Fruit fly (Drosophila melanogaster): ENCODE measurements around the gene CG18094.

CG18094 gene

DNA sequence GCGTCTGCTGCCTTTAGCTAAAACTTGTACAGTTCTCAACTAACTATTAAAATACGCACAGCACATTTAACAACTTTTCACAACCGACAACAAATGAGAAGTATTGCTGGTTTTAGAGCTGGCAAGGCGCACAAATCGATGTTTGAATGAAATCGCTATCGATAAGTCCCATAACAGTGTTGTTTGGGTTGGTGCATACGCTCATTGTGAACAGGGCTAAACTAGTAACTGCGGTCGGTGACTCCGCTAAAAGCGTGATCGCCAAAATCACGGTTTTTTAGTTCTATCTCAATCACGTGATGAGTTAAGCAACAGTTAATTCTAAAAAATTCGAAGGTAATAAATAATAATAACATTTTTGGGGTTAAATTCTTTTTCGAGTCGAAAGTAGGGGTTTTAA, 36.7 kb upstream of the CG18094 start, which contains the start of gene Top2 (continued):
- peak; percentile 11 for TF ChIP-seq CG16815 (GFP tag; optimal IDR thresholded peaks at IDR 0.05)
- TF ChIP-seq Asciz (GFP tag; optimal IDR thresholded peaks at IDR 0.05): no peak
- peak; percentile 72 for TF ChIP-seq CG7987 (GFP tag; optimal IDR thresholded peaks at IDR 0.05)
- no peak for TF ChIP-seq CG15696 (tag; optimal IDR thresholded peaks at IDR 0.05)
- TF ChIP-seq CG15601 (tag; optimal IDR thresholded peaks at IDR 0.05): peak; percentile 36
- peak; percentile 81 for TF ChIP-seq hbn (GFP tag; IDR thresholded peaks at IDR 0.05; ENCODE audit: partially characterized antibody)
- TF ChIP-seq dm (GFP tag; optimal IDR thresholded peaks at IDR 0.05): peak; percentile 64
- no peak for TF ChIP-seq CG1832 (GFP tag; optimal IDR thresholded peaks at IDR 0.05)
- TF ChIP-seq kah (GFP tag; optimal IDR thresholded peaks at IDR 0.05): no peak
- peak; percentile 70 for TF ChIP-seq Abd-B (GFP tag; optimal IDR thresholded peaks at IDR 0.05)
- TF ChIP-seq sug (tag; optimal IDR thresholded peaks at IDR 0.05): peak; percentile 38
- no peak for TF ChIP-seq CG8944 (GFP tag; optimal IDR thresholded peaks at IDR 0.05)
- TF ChIP-seq CG13775 (GFP tag; optimal IDR thresholded peaks at IDR 0.05): no peak
- peak; percentile 19; the same call in 1 of the 2 replicates for TF ChIP-seq Adf1 (GFP tag; IDR thresholded peaks at IDR 0.05)
- no peak for TF ChIP-seq CG11695 (GFP tag; IDR thresholded peaks at IDR 0.05)
- TF ChIP-seq wor (GFP tag; IDR thresholded peaks at IDR 0.05): no peak
- TF ChIP-seq CG2120 (GFP tag; optimal IDR thresholded peaks at IDR 0.05): peak; percentile 58
- TF ChIP-seq CG13424 (tag; optimal IDR thresholded peaks at IDR 0.05): peak; percentile 32
- TF ChIP-seq CG17612 (GFP tag; IDR thresholded peaks at IDR 0.05): no peak
- TF ChIP-seq Ets65A (GFP tag): peak; percentile 92
- no peak for TF ChIP-seq Tbp (GFP tag; optimal IDR thresholded peaks at IDR 0.05)
- TF ChIP-seq lbe (GFP tag; optimal IDR thresholded peaks at IDR 0.05): no peak
- peak; percentile 92 for TF ChIP-seq BEAF-32 (GFP tag; optimal IDR thresholded peaks at IDR 0.05)
- TF ChIP-seq CG7786 (GFP tag; optimal IDR thresholded peaks at IDR 0.05): peak; percentile 21
- TF ChIP-seq Sry-β (GFP tag; optimal IDR thresholded peaks at IDR 0.05): peak; percentile 50
- TF ChIP-seq her (GFP tag; optimal IDR thresholded peaks at IDR 0.05): peak; percentile 73
- peak; percentile 5 for TF ChIP-seq CG9437 (GFP tag; optimal IDR thresholded peaks at IDR 0.05)
- TF ChIP-seq CG31388 (GFP tag; optimal IDR thresholded peaks at IDR 0.05): no peak
- no peak for TF ChIP-seq Kr (GFP tag; optimal IDR thresholded peaks at IDR 0.05)
- peak; percentile 53; the same call in 1 of the 2 replicates for TF ChIP-seq nerfin-2 (GFP tag; IDR thresholded peaks at IDR 0.05; ENCODE audit: partially characterized antibody)
- peak; percentile 77 for TF ChIP-seq vnd (GFP tag; IDR thresholded peaks at IDR 0.05; ENCODE audit: partially characterized antibody)

DNA sequence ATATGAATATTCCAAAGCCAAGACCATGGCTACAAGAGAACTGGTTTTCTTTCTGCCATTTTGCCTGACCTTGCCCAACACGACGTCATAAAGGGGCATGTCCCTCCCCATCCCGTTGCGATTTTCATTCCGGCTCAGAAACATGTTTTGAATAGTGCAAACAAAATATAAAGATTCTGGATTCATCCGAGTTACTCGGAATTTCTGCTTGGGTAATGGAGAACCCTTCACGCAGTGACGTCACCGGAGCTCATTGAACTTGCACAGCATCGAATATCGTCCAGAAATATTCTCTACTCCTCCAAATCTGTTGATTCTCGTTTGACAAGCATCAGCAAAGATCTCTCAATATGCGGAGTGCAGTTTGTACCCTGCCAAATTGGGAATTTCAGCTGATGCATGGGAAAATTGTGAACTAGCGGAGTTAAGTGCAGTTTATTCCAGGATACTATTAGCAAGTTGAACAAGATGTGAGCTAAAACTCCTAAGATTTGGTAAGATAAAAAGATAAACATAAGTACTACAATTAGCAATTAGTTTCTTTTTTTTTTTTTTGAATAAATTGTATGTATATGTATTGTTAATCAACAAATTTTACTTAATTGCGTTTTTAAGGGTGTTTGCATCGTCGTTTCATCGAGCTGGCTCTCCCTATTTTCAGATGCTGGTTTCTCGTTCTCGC, 35.9 kb upstream of the CG18094 start, which contains the start of gene CG10026:
Gene CG10026 (plus strand): TSS at position 187 of the 682 bp plus-strand sequence.
- TF ChIP-seq D19A (tag; optimal IDR thresholded peaks at IDR 0.05) (peak; percentile 89), CG6254 (GFP tag; optimal IDR thresholded peaks at IDR 0.05) (no peak), chinmo (GFP tag; IDR thresholded peaks at IDR 0.05; ENCODE audit: partially characterized antibody) (0 out of 4 replicates have a peak, but pooled peaks have one; percentile 45), CG9215 (GFP tag; IDR thresholded peaks at IDR 0.05) (no peak), CG7271 (tag; optimal IDR thresholded peaks at IDR 0.05) (no peak), NC2α (GFP tag; optimal IDR thresholded peaks at IDR 0.05) (no peak), CG8924 (tag; optimal IDR thresholded peaks at IDR 0.05) (no peak), sens (GFP tag) (peak; percentile 23), nom (GFP tag; optimal IDR thresholded peaks at IDR 0.05) (peak; percentile 15)
